Worm (Caenorhabditis elegans): ENCODE measurements around the gene tsen-2.

ce11 chrIII:11902782-11903181 is 4.7 kb upstream of the tsen-2 start:
- no peak for TF ChIP-seq ztf-26 (tag; optimal IDR thresholded peaks at IDR 0.05)
- no peak for TF ChIP-seq nfya-2 (GFP tag; IDR thresholded peaks at IDR 0.05)
- TF ChIP-seq snpc-4 (GFP tag; optimal IDR thresholded peaks at IDR 0.05): no peak
- no peak for TF ChIP-seq snpc-4 (tag; optimal IDR thresholded peaks at IDR 0.05)
- no peak for TF ChIP-seq rpc-1 (optimal IDR thresholded peaks at IDR 0.05)
- no peak for TF ChIP-seq rpc-1 (tag; optimal IDR thresholded peaks at IDR 0.05)
- no peak for TF ChIP-seq xnd-1 (tag; optimal IDR thresholded peaks at IDR 0.05)
- TF ChIP-seq let-607 (tag; optimal IDR thresholded peaks at IDR 0.05): no peak
- TF ChIP-seq ceh-27 (GFP tag; optimal IDR thresholded peaks at IDR 0.05): no peak
- TF ChIP-seq die-1 (tag; optimal IDR thresholded peaks at IDR 0.05): no peak
- TF ChIP-seq egl-44 (GFP tag; IDR thresholded peaks at IDR 0.05): no peak

Data from whole organism, young adult.